Worm (Caenorhabditis elegans): ENCODE data around the gene E04D5.5.
A peak's percentile ranks its signal among the peaks of the same experiment; 100 is the strongest.

The E04D5.5 gene

DNA sequence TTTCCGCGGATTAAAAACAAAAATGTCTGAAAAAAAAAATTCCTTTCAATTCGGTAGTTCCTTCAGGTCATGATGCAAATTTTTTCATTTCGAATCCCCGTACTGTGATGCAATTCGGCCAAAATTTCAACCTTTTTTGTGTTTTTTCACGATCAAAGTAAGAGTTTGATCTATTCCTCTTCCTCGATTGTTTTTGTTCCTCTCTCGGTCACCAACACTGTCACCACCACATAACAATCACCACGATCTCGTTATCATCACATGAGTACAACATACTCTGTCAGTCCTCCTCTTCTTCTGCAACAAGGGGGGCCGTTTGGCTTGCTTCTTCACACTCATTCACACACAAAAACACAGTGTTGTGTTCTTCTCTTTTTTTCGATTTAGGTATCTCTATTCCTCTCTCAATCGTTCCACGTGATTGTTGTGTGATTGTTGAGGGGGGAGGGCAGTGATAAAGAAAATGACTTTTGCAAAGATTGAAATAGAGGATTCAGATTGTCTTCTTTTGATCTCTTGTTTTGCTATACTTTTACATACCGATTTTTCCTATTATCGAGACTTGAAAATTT lies 20.8 kb upstream of the E04D5.5 start (continued):
- no peak for TF ChIP-seq php-3 (GFP tag; IDR thresholded peaks at IDR 0.05)
- no peak for TF ChIP-seq lin-38 (GFP tag; IDR thresholded peaks at IDR 0.05)
- no peak for TF ChIP-seq unc-130 (GFP tag; optimal IDR thresholded peaks at IDR 0.05)
- no peak for TF ChIP-seq nhr-10 (tag; optimal IDR thresholded peaks at IDR 0.05)
- no peak for TF ChIP-seq fkh-10 (GFP tag; optimal IDR thresholded peaks at IDR 0.05)
- TF ChIP-seq nhr-42 (GFP tag; IDR thresholded peaks at IDR 0.05), result no peak
- peak; percentile 96 for TF ChIP-seq hlh-30 (tag; optimal IDR thresholded peaks at IDR 0.05; ENCODE audit: insufficient read depth)
- peak; percentile 16 for TF ChIP-seq ama-1 (optimal IDR thresholded peaks at IDR 0.05)
- peak; percentile 96 for TF ChIP-seq aha-1 (tag)
- TF ChIP-seq lin-29 (GFP tag; IDR thresholded peaks at IDR 0.05), result no peak
- TF ChIP-seq nhr-6 (tag; optimal IDR thresholded peaks at IDR 0.05), result peak; percentile 80
- peak; percentile 93 for TF ChIP-seq mxl-3 (GFP tag; optimal IDR thresholded peaks at IDR 0.05)
- TF ChIP-seq ztf-7 (tag; optimal IDR thresholded peaks at IDR 0.05), result no peak
- TF ChIP-seq lsy-2 (tag; optimal IDR thresholded peaks at IDR 0.05), result peak in 1 of 2 experiments; percentile 58
- TF ChIP-seq skn-1 (tag; optimal IDR thresholded peaks at IDR 0.05), result no peak
- TF ChIP-seq lim-7 (GFP tag; IDR thresholded peaks at IDR 0.05), result no peak
- TF ChIP-seq nhr-237 (tag; optimal IDR thresholded peaks at IDR 0.05), result no peak
- TF ChIP-seq unc-39 (tag; optimal IDR thresholded peaks at IDR 0.05), result no peak
- TF ChIP-seq pha-4 (GFP tag; IDR thresholded peaks at IDR 0.05), result no peak
- TF ChIP-seq pha-4 (tag; optimal IDR thresholded peaks at IDR 0.05), result no peak
- TF ChIP-seq arid-1 (GFP tag; conservative IDR thresholded peaks at IDR 0.05), result no peak
- TF ChIP-seq dpl-1 (GFP tag; optimal IDR thresholded peaks at IDR 0.05), result peak; percentile 20
- no peak for TF ChIP-seq ceh-82 (tag; optimal IDR thresholded peaks at IDR 0.05)
- TF ChIP-seq dmd-9 (GFP tag; IDR thresholded peaks at IDR 0.05), result no peak
- no peak for TF ChIP-seq nhr-111 (GFP tag; optimal IDR thresholded peaks at IDR 0.05)
- TF ChIP-seq D1046.2 (GFP tag; IDR thresholded peaks at IDR 0.05), result no peak
- TF ChIP-seq ceh-44 (GFP tag; IDR thresholded peaks at IDR 0.05), result no peak
- TF ChIP-seq lin-15B (tag; optimal IDR thresholded peaks at IDR 0.05), result no peak
- no peak for TF ChIP-seq T20F7.1 (GFP tag; optimal IDR thresholded peaks at IDR 0.05)
- peak; percentile 31; the same call in 1 of the 2 replicates for TF ChIP-seq lin-1 (GFP tag; IDR thresholded peaks at IDR 0.05)
- peak; percentile 56 for TF ChIP-seq nhr-48 (tag; optimal IDR thresholded peaks at IDR 0.05)
- TF ChIP-seq saeg-2 (GFP tag; IDR thresholded peaks at IDR 0.05), result no peak
- TF ChIP-seq set-16 (GFP tag; IDR thresholded peaks at IDR 0.05), result no peak
- TF ChIP-seq nhr-11 (tag; optimal IDR thresholded peaks at IDR 0.05), result peak; percentile 54
- TF ChIP-seq egl-43 (GFP tag; IDR thresholded peaks at IDR 0.05), result no peak
- TF ChIP-seq F10B5.3 (tag; optimal IDR thresholded peaks at IDR 0.05), result no peak
- peak; percentile 35 for TF ChIP-seq mes-2 (tag; optimal IDR thresholded peaks at IDR 0.05; ENCODE audit: poor library complexity, severe bottlenecking)
- TF ChIP-seq nhr-41 (GFP tag; IDR thresholded peaks at IDR 0.05), result no peak
- no peak for TF ChIP-seq ceh-32 (tag; optimal IDR thresholded peaks at IDR 0.05; ENCODE audit: poor library complexity)
- TF ChIP-seq madf-9 (GFP tag; conservative IDR thresholded peaks at IDR 0.05), result 0 out of 2 replicates have a peak, but pooled peaks have one; percentile 16
- TF ChIP-seq gei-8 (GFP tag; optimal IDR thresholded peaks at IDR 0.05), result no peak
- TF ChIP-seq Y5F2A.4 (GFP tag; optimal IDR thresholded peaks at IDR 0.05), result no peak
- TF ChIP-seq nhr-102 (tag; optimal IDR thresholded peaks at IDR 0.05), result no peak
- TF ChIP-seq dve-1 (tag; optimal IDR thresholded peaks at IDR 0.05; ENCODE audit: insufficient read depth), result peak; percentile 77
- no peak for TF ChIP-seq dmd-6 (GFP tag; IDR thresholded peaks at IDR 0.05)
- no peak for TF ChIP-seq tag-97 (GFP tag; IDR thresholded peaks at IDR 0.05)
- TF ChIP-seq rbr-2 (tag; optimal IDR thresholded peaks at IDR 0.05), result peak; percentile 5
- TF ChIP-seq Y75B8A.6 (GFP tag; IDR thresholded peaks at IDR 0.05), result no peak
- no peak for TF ChIP-seq attf-4 (tag; optimal IDR thresholded peaks at IDR 0.05)
- peak; percentile 20 to 88 for TF ChIP-seq mdl-1 (tag; optimal IDR thresholded peaks at IDR 0.05)
- TF ChIP-seq spr-3 (GFP tag; optimal IDR thresholded peaks at IDR 0.05), result no peak
- TF ChIP-seq ZK337.2 (GFP tag; IDR thresholded peaks at IDR 0.05), result no peak
